Worm (Caenorhabditis elegans): Measurements from ENCODE around the gene nhr-117.

Gene nhr-117

DNA sequence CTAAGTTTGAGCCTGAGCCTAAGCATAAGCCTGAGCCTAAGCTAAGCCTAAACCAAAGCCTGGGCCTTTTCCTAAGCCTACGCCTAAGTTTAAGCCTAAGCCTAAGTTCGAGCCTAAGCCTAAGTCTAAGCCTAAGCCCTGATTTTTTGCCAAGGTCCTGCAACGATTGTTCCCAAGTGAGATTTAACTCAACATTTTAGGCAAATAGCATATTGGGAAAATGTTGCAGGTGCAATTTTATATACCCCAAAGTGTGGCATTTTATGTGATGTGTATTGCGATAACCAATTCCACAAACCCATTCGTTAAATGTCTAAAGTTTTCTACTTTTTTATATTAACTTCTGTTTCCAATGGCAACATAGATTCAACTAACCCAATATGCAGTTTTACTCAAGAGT, 41.0 kb upstream of the nhr-117 start, which contains the start of gene irld-40:
irld-40 (plus strand) TSS at position 301 of the 400 bp plus-strand sequence.
- TF ChIP-seq M03D4.4 (tag; optimal IDR thresholded peaks at IDR 0.05) (no peak), drap-1 (GFP tag; optimal IDR thresholded peaks at IDR 0.05) (no peak), nhr-28 (tag; optimal IDR thresholded peaks at IDR 0.05) (no peak)

DNA sequence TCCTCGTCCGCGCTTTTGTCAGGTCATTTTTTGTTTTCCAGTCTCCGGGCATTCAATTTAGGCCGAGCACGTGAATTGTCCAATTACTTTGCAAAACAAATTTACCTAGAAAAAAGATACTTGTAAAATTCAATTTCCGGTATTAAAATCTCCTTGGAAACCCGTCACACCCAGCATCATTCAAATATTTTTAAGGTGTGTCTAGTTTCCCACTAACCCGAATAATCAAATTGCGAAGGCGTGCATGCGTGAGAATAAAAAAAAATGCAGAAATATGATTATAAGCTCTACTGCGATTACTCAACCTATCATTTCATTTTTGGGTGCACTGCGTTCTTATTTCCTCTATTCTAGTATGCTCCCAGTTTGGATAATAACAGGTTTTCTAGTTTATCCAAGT, 33.5 kb upstream of the nhr-117 start, which contains the start of gene irld-11:
irld-11 (plus strand) TSS at position 301 of the 400 bp plus-strand sequence.
- TF ChIP-seq unc-39 (tag; optimal IDR thresholded peaks at IDR 0.05) (no peak), ztf-11 (tag; optimal IDR thresholded peaks at IDR 0.05) (no peak), pha-4 (tag; optimal IDR thresholded peaks at IDR 0.05) (no peak)

DNA sequence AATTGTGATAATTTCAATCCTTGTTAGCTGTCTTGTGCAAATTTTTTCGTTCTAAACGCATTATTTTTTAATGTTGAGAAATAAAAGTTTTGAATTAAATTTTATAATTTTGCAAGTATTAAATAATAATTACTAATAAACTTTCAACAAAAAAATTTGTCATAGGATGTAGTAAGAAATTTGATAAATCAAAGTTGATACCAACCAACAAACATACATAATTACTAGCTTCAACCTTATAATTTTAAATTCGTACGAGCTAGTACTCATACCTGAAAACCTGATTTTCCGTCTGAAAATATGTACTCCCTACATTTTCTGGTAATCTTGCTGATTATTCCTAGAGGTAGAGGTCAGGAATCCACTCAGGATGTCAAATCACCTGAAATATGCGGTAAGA, 29.7 kb upstream of the nhr-117 start, which contains the start of gene irld-44:
irld-44 (plus strand) TSS at position 301 of the 400 bp plus-strand sequence.
- TF ChIP-seq nhr-237 (tag; optimal IDR thresholded peaks at IDR 0.05) (no peak), ham-2 (GFP tag; optimal IDR thresholded peaks at IDR 0.05) (no peak)

DNA sequence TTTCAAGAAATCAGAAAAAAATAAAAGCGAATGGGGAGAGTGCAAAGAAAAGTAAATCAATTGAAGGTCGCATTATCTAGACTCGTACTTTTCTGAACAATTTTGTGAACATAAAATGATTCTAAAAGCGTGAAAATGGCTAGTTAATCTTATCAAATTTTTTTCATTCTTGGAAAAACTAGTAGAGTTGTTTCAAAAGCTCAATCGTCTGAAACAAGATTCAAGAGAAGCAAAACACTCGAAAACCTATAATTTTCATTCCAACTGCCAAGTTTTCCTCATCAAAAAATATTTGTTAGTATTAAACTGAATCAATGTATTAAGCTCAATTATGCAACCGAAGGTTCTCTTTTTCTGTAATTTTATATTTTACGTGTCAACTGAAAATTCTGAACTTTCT, 26.7 kb upstream of the nhr-117 start, which contains the start of gene irld-45:
irld-45 (plus strand) TSS at position 301 of the 400 bp plus-strand sequence.
- TF ChIP-seq sem-2 (GFP tag; optimal IDR thresholded peaks at IDR 0.05) (no peak), hlh-1 (tag; optimal IDR thresholded peaks at IDR 0.05) (no peak), lsy-2 (tag; optimal IDR thresholded peaks at IDR 0.05) (no peak), mab-5 (tag; optimal IDR thresholded peaks at IDR 0.05) (no peak), blmp-1 (tag; optimal IDR thresholded peaks at IDR 0.05) (no peak), M03D4.4 (tag; optimal IDR thresholded peaks at IDR 0.05) (no peak), mep-1 (tag; optimal IDR thresholded peaks at IDR 0.05) (no peak), snpc-4 (tag; optimal IDR thresholded peaks at IDR 0.05) (no peak), nhr-12 (tag; optimal IDR thresholded peaks at IDR 0.05) (no peak), unc-39 (tag; optimal IDR thresholded peaks at IDR 0.05) (no peak), ham-2 (GFP tag; optimal IDR thresholded peaks at IDR 0.05) (no peak), elt-1 (tag; optimal IDR thresholded peaks at IDR 0.05; ENCODE audit: borderline replicate concordance, insufficient read depth) (no peak)

DNA sequence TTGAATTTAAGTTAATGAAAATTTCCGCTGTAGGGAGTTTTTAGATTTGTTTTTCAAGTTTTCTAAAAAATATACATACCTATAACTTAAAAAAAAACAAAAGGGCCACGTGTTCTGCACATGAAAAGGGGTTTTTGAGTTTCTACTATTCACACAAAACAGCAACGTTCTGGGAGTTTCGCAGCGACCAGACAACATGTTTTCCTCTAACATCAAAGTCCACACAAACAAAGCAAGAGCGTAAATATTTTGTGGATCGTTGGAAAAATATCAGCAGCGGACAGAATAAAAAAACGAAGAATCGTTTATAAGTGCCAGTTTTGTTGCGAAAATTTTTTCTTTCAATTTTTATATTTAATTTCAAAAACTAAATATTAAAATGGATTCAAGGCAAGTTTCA, 22.6 kb upstream of the nhr-117 start, which contains the start of gene alh-2:
alh-2 (plus strand) TSS at position 284 of the 400 bp plus-strand sequence.
- no peak for TF ChIP-seq lin-13 (tag; optimal IDR thresholded peaks at IDR 0.05)

DNA sequence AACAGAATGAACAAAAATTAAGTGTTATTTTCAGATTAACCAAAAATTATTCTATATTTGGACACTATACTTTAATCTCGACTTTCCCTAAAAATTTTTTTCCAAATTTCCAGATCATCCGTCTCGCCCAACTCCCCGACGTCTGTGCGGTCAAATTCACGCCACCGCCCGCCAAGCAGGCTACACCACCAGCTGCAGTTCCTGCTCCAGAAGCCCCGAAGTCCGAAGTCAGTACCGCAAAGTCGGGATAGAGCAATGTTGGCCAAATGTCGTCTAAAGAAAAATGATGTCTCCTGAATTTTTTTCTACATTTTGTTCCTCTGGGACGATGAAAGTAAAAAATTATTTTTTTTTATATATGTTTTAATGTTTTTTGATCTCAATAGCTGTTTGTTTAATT, 21.4 kb upstream of the nhr-117 start:
- TF ChIP-seq mls-2 (tag; optimal IDR thresholded peaks at IDR 0.05) (no peak), bed-3 (GFP tag; optimal IDR thresholded peaks at IDR 0.05) (no peak), mab-5 (tag; optimal IDR thresholded peaks at IDR 0.05) (no peak), nhr-237 (tag; optimal IDR thresholded peaks at IDR 0.05) (no peak), zip-8 (tag; optimal IDR thresholded peaks at IDR 0.05) (no peak), nhr-2 (tag; optimal IDR thresholded peaks at IDR 0.05) (no peak), unc-62 (GFP tag; optimal IDR thresholded peaks at IDR 0.05) (no peak), blmp-1 (tag; optimal IDR thresholded peaks at IDR 0.05) (no peak)

DNA sequence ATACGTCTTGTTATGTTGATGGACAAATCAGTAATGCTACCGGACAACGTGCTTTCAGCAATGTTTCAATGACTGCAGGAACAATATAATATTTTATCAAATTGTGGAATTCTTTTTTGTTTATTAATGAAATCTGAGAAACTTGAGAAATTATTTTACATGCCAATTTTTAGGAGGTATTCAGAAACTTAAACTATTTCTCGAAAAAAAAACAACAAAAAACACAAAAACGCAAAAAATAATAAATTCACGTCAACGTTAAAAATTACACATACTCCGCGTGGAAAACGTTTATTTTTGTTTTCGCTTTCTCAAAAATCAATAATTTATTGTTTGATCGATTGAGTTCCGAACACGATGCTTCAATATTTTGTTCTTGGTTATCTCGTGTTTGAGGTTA, 20.9 kb upstream of the nhr-117 start, which contains the start of gene Y46H3D.1:
Y46H3D.1 (plus strand) TSS at position 301 of the 400 bp plus-strand sequence.
- TF ChIP-seq hlh-1 (tag; optimal IDR thresholded peaks at IDR 0.05) (no peak), ceh-39 (tag; optimal IDR thresholded peaks at IDR 0.05) (no peak), unc-120 (tag; optimal IDR thresholded peaks at IDR 0.05; ENCODE audit: poor library complexity, severe bottlenecking) (no peak), lin-13 (tag; optimal IDR thresholded peaks at IDR 0.05) (no peak), nhr-2 (tag; optimal IDR thresholded peaks at IDR 0.05) (no peak), blmp-1 (tag; optimal IDR thresholded peaks at IDR 0.05) (no peak), ham-2 (GFP tag; optimal IDR thresholded peaks at IDR 0.05) (no peak)

DNA sequence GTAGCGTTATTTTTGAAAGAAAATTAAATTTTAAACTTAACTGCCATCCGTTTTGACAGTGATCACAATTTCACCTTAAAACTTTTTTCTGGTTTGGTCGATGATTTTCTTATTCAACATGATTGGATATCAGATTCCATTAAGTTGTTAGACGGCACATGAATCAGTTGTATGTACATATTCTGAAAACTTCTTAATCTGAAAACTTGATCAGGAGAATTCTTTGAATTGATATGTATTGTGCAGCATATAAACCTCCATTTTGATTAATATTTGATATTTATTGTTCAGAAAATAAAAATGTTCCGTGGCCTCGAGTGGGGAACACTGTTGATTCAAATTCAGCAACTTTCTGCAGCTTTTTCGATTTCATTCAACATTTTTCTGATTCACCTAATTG, 18.7 kb upstream of the nhr-117 start, which contains the start of gene str-221:
str-221 (plus strand) TSS at position 301 of the 400 bp plus-strand sequence.
- TF ChIP-seq ceh-83 (GFP tag; optimal IDR thresholded peaks at IDR 0.05) (no peak), elt-3 (tag; optimal IDR thresholded peaks at IDR 0.05) (no peak), hlh-1 (tag; optimal IDR thresholded peaks at IDR 0.05) (no peak), mab-5 (tag; optimal IDR thresholded peaks at IDR 0.05) (no peak)
